Fruit fly (Drosophila melanogaster): ENCODE data around the gene Qsox4.

Qsox4 gene

DNA sequence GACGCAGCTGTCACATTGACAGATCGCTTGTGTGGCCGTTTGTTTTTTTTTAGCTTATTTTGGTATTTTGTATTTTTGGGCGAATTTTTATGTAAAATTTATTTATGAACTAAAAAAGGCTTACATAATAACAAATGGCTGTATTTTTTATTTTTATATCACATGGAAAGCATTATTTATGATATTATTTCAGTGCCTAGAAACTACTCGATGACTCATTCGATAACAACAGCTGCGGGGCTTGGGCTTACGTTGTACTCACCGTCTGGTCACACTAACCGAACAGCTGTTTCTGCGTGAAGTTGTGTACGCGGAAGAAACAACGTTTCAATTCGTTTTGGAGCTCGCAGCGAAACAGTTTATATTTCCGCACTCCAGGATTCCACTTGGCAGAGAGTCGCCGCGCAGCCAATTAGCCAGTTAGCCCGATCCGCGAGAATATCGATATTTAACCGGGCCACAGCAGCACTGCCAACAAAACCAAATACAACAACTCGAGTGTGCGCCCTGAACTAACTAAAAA is 30.5 kb downstream of the Qsox4 start, which contains the start of the genes Hmgcr and Rpn9 (continued):
- TF ChIP-seq zen2 (GFP tag; IDR thresholded peaks at IDR 0.05; ENCODE audit: partially characterized antibody) = 0 out of 3 replicates have a peak, but pooled peaks have one; percentile 5
- TF ChIP-seq CG11085 (GFP tag; IDR thresholded peaks at IDR 0.05) = no peak
- peak; percentile 22 for TF ChIP-seq nau (GFP tag; optimal IDR thresholded peaks at IDR 0.05)
- peak; percentile 8; the same call in 1 of the 3 replicates for TF ChIP-seq HLH4C (GFP tag; IDR thresholded peaks at IDR 0.05; ENCODE audit: partially characterized antibody)
- TF ChIP-seq nom (GFP tag; optimal IDR thresholded peaks at IDR 0.05) = peak; percentile 49
- TF ChIP-seq NfI (GFP tag; optimal IDR thresholded peaks at IDR 0.05) = peak; percentile 30
- TF ChIP-seq CG31441 (GFP tag; IDR thresholded peaks at IDR 0.05) = peak; percentile 42
- peak; percentile 55 for TF ChIP-seq NC2β (GFP tag; optimal IDR thresholded peaks at IDR 0.05)
- TF ChIP-seq CG18262 (tag; optimal IDR thresholded peaks at IDR 0.05) = peak; percentile 24
- peak; percentile 50 for TF ChIP-seq Mes4 (GFP tag; optimal IDR thresholded peaks at IDR 0.05)
- peak; percentile 8 for TF ChIP-seq jumu (GFP tag; optimal IDR thresholded peaks at IDR 0.05)
- peak; percentile 35 for TF ChIP-seq kay (GFP tag; optimal IDR thresholded peaks at IDR 0.05)
- peak; percentile 30 for TF ChIP-seq gcm (GFP tag; optimal IDR thresholded peaks at IDR 0.05)
- peak; percentile 18 for TF ChIP-seq CG13296 (GFP tag; optimal IDR thresholded peaks at IDR 0.05)
- TF ChIP-seq CG1233 (GFP tag; optimal IDR thresholded peaks at IDR 0.05) = no peak
- peak; percentile 28 for TF ChIP-seq CG13424 (tag; optimal IDR thresholded peaks at IDR 0.05)
- TF ChIP-seq seq (GFP tag; IDR thresholded peaks at IDR 0.05) = no peak
- TF ChIP-seq dati (GFP tag; IDR thresholded peaks at IDR 0.05) = no peak
- peak; percentile 27 for TF ChIP-seq gro (GFP tag; optimal IDR thresholded peaks at IDR 0.05)
- peak; percentile 21 for TF ChIP-seq Camta (GFP tag; optimal IDR thresholded peaks at IDR 0.05)
- no peak for TF ChIP-seq ab (GFP tag; optimal IDR thresholded peaks at IDR 0.05)
- TF ChIP-seq ro (GFP tag; IDR thresholded peaks at IDR 0.05) = no peak
- TF ChIP-seq CG10267 (tag; optimal IDR thresholded peaks at IDR 0.05) = peak; percentile 68
- TF ChIP-seq salm (tag; optimal IDR thresholded peaks at IDR 0.05) = peak; percentile 31
- TF ChIP-seq CG11504 (tag; optimal IDR thresholded peaks at IDR 0.05) = peak; percentile 51
- no peak for TF ChIP-seq CG9876 (GFP tag; optimal IDR thresholded peaks at IDR 0.05)
- peak; percentile 90 for TF ChIP-seq pzg (GFP tag; optimal IDR thresholded peaks at IDR 0.05)
- TF ChIP-seq CG1603 (tag; optimal IDR thresholded peaks at IDR 0.05) = peak; percentile 58
- TF ChIP-seq CG34422 (GFP tag; IDR thresholded peaks at IDR 0.05) = peak; percentile 67; the same call in 1 of the 3 replicates
- TF ChIP-seq az2 (GFP tag; optimal IDR thresholded peaks at IDR 0.05) = no peak
- TF ChIP-seq so (GFP tag; IDR thresholded peaks at IDR 0.05) = no peak; the same call in 2 of the 3 replicates
- TF ChIP-seq Lhr (GFP tag; optimal IDR thresholded peaks at IDR 0.05) = peak; percentile 79
- 0 out of 2 replicates have a peak, but pooled peaks have one; percentile 44 for TF ChIP-seq unc-4 (GFP tag; IDR thresholded peaks at IDR 0.05; ENCODE audit: partially characterized antibody)
- TF ChIP-seq ssp (GFP tag; IDR thresholded peaks at IDR 0.05) = no peak
- peak; percentile 25; the same call in 1 of the 2 replicates for TF ChIP-seq E2f2 (GFP tag; IDR thresholded peaks at IDR 0.05)
- peak in 1 of 2 experiments; percentile 71 for TF ChIP-seq Eip74EF (GFP tag; optimal IDR thresholded peaks at IDR 0.05)
- no peak for TF ChIP-seq hth (optimal IDR thresholded peaks at IDR 0.05)
- peak; percentile 33 for TF ChIP-seq sug (tag; optimal IDR thresholded peaks at IDR 0.05)
- TF ChIP-seq CG14050 (GFP tag; IDR thresholded peaks at IDR 0.05) = no peak
- TF ChIP-seq prd (optimal IDR thresholded peaks at IDR 0.05) = no peak
- TF ChIP-seq prd (GFP tag; IDR thresholded peaks at IDR 0.05) = no peak
- TF ChIP-seq Nf-YB (GFP tag; optimal IDR thresholded peaks at IDR 0.05) = peak; percentile 27
- TF ChIP-seq unpg (GFP tag; optimal IDR thresholded peaks at IDR 0.05) = peak; percentile 21
- TF ChIP-seq abd-A (tag; optimal IDR thresholded peaks at IDR 0.05) = no peak
- peak; percentile 0 for TF ChIP-seq CG8089 (GFP tag; optimal IDR thresholded peaks at IDR 0.05)
- peak; percentile 49 for TF ChIP-seq gsb-n (tag; optimal IDR thresholded peaks at IDR 0.05)
- TF ChIP-seq CG7987 (GFP tag; optimal IDR thresholded peaks at IDR 0.05) = peak; percentile 41
- peak; percentile 57; the same call in 1 of the 2 replicates for TF ChIP-seq CG13287 (GFP tag; IDR thresholded peaks at IDR 0.05; ENCODE audit: partially characterized antibody)
- TF ChIP-seq knrl (GFP tag; IDR thresholded peaks at IDR 0.05; ENCODE audit: partially characterized antibody) = peak; percentile 9; the same call in 1 of the 3 replicates

Measured in whole organism, embryonic.